Fruit fly (Drosophila melanogaster) whole organism, embryonic: ENCODE data around the gene CG15717.
A peak's percentile ranks its signal among the peaks of the same experiment; 100 is the strongest.

Source experiments
- B-H1 ChIP-seq: fragments of 200-800 bp; sonication (Bioruptor generic); IDR thresholded peaks from 3 replicates; pipeline ENCODE4 v1.3.6; 2022; ENCODE audit warnings: missing biosample characterization, missing genetic modification characterization
- B-H2 ChIP-seq: fragments of 200-800 bp; sonication (Bioruptor generic); optimal IDR thresholded peaks from 2 replicates; lab custom pipeline; 2018; ENCODE audit warnings: missing biosample characterization, mild to moderate bottlenecking, missing genetic modification characterization
- BtbVII ChIP-seq: fragments of 200-800 bp; sonication (Bioruptor generic); optimal IDR thresholded peaks from 3 replicates; lab custom pipeline; 2017; ENCODE audit warnings: missing biosample characterization, mild to moderate bottlenecking, missing genetic modification characterization
- CG10147 ChIP-seq: fragments of 200-800 bp; sonication (Bioruptor generic); optimal IDR thresholded peaks from 2 replicates; lab custom pipeline; 2019; ENCODE audit warnings: missing biosample characterization, mild to moderate bottlenecking, missing genetic modification characterization, moderate library complexity
- CG10274 ChIP-seq: fragments of 200-800 bp; sonication (Bioruptor generic); optimal IDR thresholded peaks from 3 replicates; lab custom pipeline; 2017; ENCODE audit warnings: missing biosample characterization, mild to moderate bottlenecking, missing genetic modification characterization
- CG11085 ChIP-seq: fragments of 200-800 bp; sonication (Bioruptor generic); IDR thresholded peaks from 2 replicates; pipeline ENCODE4 v1.3.6; 2022; ENCODE audit warnings: missing biosample characterization, missing genetic modification characterization
- CG11504 ChIP-seq: fragments of 200-800 bp; sonication (Bioruptor generic); optimal IDR thresholded peaks from 3 replicates; lab custom pipeline; 2019; ENCODE audit warnings: missing biosample characterization, mild to moderate bottlenecking, missing genetic modification characterization, moderate library complexity
- CG12942 ChIP-seq: fragments of 200-800 bp; sonication (Bioruptor generic); optimal IDR thresholded peaks from 3 replicates; lab custom pipeline; 2016; ENCODE audit warnings: missing biosample characterization, missing genetic modification characterization
- CG13123 ChIP-seq: fragments of 200-800 bp; sonication (Bioruptor generic); optimal IDR thresholded peaks from 2 replicates; lab custom pipeline; 2016; ENCODE audit warnings: missing biosample characterization, missing genetic modification characterization
- CG13624 ChIP-seq: fragments of 200-800 bp; sonication (Bioruptor generic); optimal IDR thresholded peaks from 2 replicates; lab custom pipeline; 2016; ENCODE audit warnings: missing biosample characterization, missing genetic modification characterization
- CG18599 ChIP-seq: fragments of 200-800 bp; sonication (Bioruptor generic); optimal IDR thresholded peaks from 3 replicates; lab custom pipeline; 2017; ENCODE audit warnings: missing biosample characterization, missing genetic modification characterization, mild to moderate bottlenecking, moderate library complexity, missing genetic modification reagents
- CG2875 ChIP-seq: fragments of 200-800 bp; sonication (Bioruptor generic); optimal IDR thresholded peaks from 2 replicates; lab custom pipeline; 2017; ENCODE audit warnings: missing biosample characterization, mild to moderate bottlenecking, missing genetic modification characterization, missing genetic modification reagents
- CG30431 ChIP-seq: fragments of 200-800 bp; sonication (Bioruptor generic); optimal IDR thresholded peaks from 2 replicates; lab custom pipeline; 2017; ENCODE audit warnings: missing biosample characterization, missing genetic modification characterization
- CG32532 ChIP-seq: fragments of 200-800 bp; sonication (Bioruptor generic); IDR thresholded peaks from 2 replicates; pipeline ENCODE4 v1.3.6; 2022; ENCODE audit warnings: missing biosample characterization, missing genetic modification characterization
- CG5245 ChIP-seq: fragments of 200-800 bp; sonication (Bioruptor generic); optimal IDR thresholded peaks from 3 replicates; lab custom pipeline; 2016; ENCODE audit warnings: missing biosample characterization, missing genetic modification characterization
- CG7271 ChIP-seq: fragments of 200-800 bp; sonication (Bioruptor generic); optimal IDR thresholded peaks from 2 replicates; lab custom pipeline; 2018; ENCODE audit warnings: missing biosample characterization, mild to moderate bottlenecking, missing genetic modification characterization, moderate library complexity
- CG7372 ChIP-seq: fragments of 200-800 bp; sonication (Bioruptor generic); IDR thresholded peaks from 2 replicates; pipeline ENCODE4 v1.3.6; 2022; ENCODE audit warnings: missing biosample characterization, missing genetic modification characterization
- CG7987 ChIP-seq: fragments of 200-800 bp; sonication (Bioruptor generic); optimal IDR thresholded peaks from 2 replicates; lab custom pipeline; 2018; ENCODE audit warnings: missing biosample characterization, mild to moderate bottlenecking, missing genetic modification characterization, moderate library complexity
- CG8281 ChIP-seq: fragments of 200-800 bp; sonication (Bioruptor generic); optimal IDR thresholded peaks from 2 replicates; lab custom pipeline; 2018; ENCODE audit warnings: missing biosample characterization, mild to moderate bottlenecking, missing genetic modification characterization, moderate library complexity
- CG8388 ChIP-seq: fragments of 200-800 bp; sonication (Bioruptor generic); optimal IDR thresholded peaks from 2 replicates; lab custom pipeline; 2019; ENCODE audit warnings: missing biosample characterization, mild to moderate bottlenecking, missing genetic modification characterization, moderate library complexity
- CkIIα-i1 ChIP-seq: fragments of 200-800 bp; sonication (Bioruptor generic); IDR thresholded peaks from 2 replicates; pipeline ENCODE4 v1.3.6; 2022; ENCODE audit warnings: missing biosample characterization, missing genetic modification characterization
- D ChIP-seq, 2 experiments: fragments of 200-800 bp in 1 of 2; fragments of >200 bp in 1 of 2; sonication (Bioruptor generic) in 1 of 2; optimal IDR thresholded peaks; 2 replicates in 1 of 2; 3 replicates in 1 of 2; lab custom pipeline; 2017; ENCODE audit warnings: mild to moderate bottlenecking in 1 of 2, missing biosample characterization in 1 of 2, missing genetic modification characterization in 1 of 2, missing genetic modification reagents in 1 of 2
- Dek ChIP-seq: fragments of 200-800 bp; sonication (Bioruptor generic); optimal IDR thresholded peaks from 3 replicates; lab custom pipeline; 2019; ENCODE audit warnings: missing biosample characterization, mild to moderate bottlenecking, missing genetic modification characterization, moderate library complexity
- Dll ChIP-seq: fragments of 200-800 bp; sonication (Bioruptor generic); IDR thresholded peaks from 4 replicates; pipeline ENCODE4 v1.3.6; 2022; ENCODE audit warnings: missing biosample characterization, missing genetic modification characterization; ENCODE audit not compliant: partially characterized antibody
- H15 ChIP-seq: fragments of 200-800 bp; sonication (Bioruptor generic); IDR thresholded peaks from 3 replicates; pipeline ENCODE4 v1.3.6; 2022; ENCODE audit warnings: missing biosample characterization, missing genetic modification characterization
- Hr51 ChIP-seq, 2 experiments: fragments of 200-800 bp; sonication (Bioruptor generic); optimal IDR thresholded peaks; 2 replicates in 1 of 2; 3 replicates in 1 of 2; lab custom pipeline; 2016 to 2018; ENCODE audit warnings: missing biosample characterization in 2 of 2, missing genetic modification characterization in 2 of 2, mild to moderate bottlenecking in 1 of 2, moderate library complexity in 1 of 2
- Nf-YA ChIP-seq: fragments of 200-800 bp; sonication (Bioruptor generic); IDR thresholded peaks from 2 replicates; pipeline ENCODE4 v1.3.6; 2022; ENCODE audit warnings: missing biosample characterization, missing genetic modification characterization
- Opbp ChIP-seq: fragments of 200-800 bp; sonication (Bioruptor generic); IDR thresholded peaks from 3 replicates; pipeline ENCODE4 v1.3.6; 2022; ENCODE audit warnings: missing biosample characterization, missing genetic modification characterization; ENCODE audit not compliant: partially characterized antibody
- Scr ChIP-seq: fragments of 200-800 bp; sonication (Bioruptor generic); IDR thresholded peaks from 2 replicates; pipeline ENCODE4 v1.3.6; 2022; ENCODE audit warnings: missing biosample characterization, missing genetic modification characterization; ENCODE audit not compliant: partially characterized antibody
- Sox100B ChIP-seq: fragments of 200-800 bp; sonication (Bioruptor generic); optimal IDR thresholded peaks from 3 replicates; lab custom pipeline; 2018; ENCODE audit warnings: missing biosample characterization, mild to moderate bottlenecking, missing genetic modification characterization
- Sry-δ ChIP-seq: fragments of 200-800 bp; sonication (Bioruptor generic); optimal IDR thresholded peaks from 2 replicates; lab custom pipeline; 2016; ENCODE audit warnings: missing biosample characterization, missing genetic modification characterization
- ap ChIP-seq: fragments of 200-800 bp; sonication (Bioruptor generic); IDR thresholded peaks from 2 replicates; pipeline ENCODE4 v1.3.6; 2022; ENCODE audit warnings: missing biosample characterization, missing genetic modification characterization
- bcd ChIP-seq: fragments of 200-800 bp; sonication (Bioruptor generic); optimal IDR thresholded peaks from 2 replicates; lab custom pipeline; 2017; ENCODE audit warnings: missing biosample characterization, mild to moderate bottlenecking, missing genetic modification characterization
- chn ChIP-seq: fragments of 200-800 bp; sonication (Bioruptor generic); optimal IDR thresholded peaks from 2 replicates; lab custom pipeline; 2016; ENCODE audit warnings: missing biosample characterization, missing genetic modification characterization
- dpn ChIP-seq, 2 experiments: fragments of 200-800 bp; sonication (Bioruptor generic); optimal IDR thresholded peaks; 3 replicates each; lab custom pipeline; 2016; ENCODE audit warnings: missing biosample characterization in 2 of 2, missing genetic modification characterization in 2 of 2
- en ChIP-seq: fragments of 200-800 bp; sonication (Bioruptor generic); optimal IDR thresholded peaks from 2 replicates; lab custom pipeline; 2016; ENCODE audit warnings: missing biosample characterization, missing genetic modification characterization
- klu ChIP-seq: fragments of 200-800 bp; sonication (Bioruptor generic); IDR thresholded peaks from 2 replicates; pipeline ENCODE4 v1.3.6; 2022; ENCODE audit warnings: missing biosample characterization, missing genetic modification characterization
- kni ChIP-seq: fragments of 200-800 bp; sonication (Bioruptor generic); optimal IDR thresholded peaks from 3 replicates; lab custom pipeline; 2017; ENCODE audit warnings: mild to moderate bottlenecking, missing biosample characterization, missing genetic modification reagents, missing genetic modification characterization
- lov ChIP-seq, 2 experiments: fragments of 200-800 bp in 1 of 2; fragments of >200 bp in 1 of 2; sonication (Bioruptor generic) in 1 of 2; IDR thresholded peaks in 1 of 2; optimal IDR thresholded peaks in 1 of 2; 2 replicates in 1 of 2; 3 replicates in 1 of 2; pipeline versions ENCODE4 v1.3.6 to Lab custom; 2017 to 2022; ENCODE audit warnings: missing biosample characterization in 1 of 2, missing genetic modification characterization in 1 of 2
- luna ChIP-seq: fragments of 200-800 bp; sonication (Bioruptor generic); optimal IDR thresholded peaks from 2 replicates; lab custom pipeline; 2016; ENCODE audit warnings: missing biosample characterization, missing genetic modification characterization
- pb ChIP-seq: fragments of 200-800 bp; sonication (Bioruptor generic); optimal IDR thresholded peaks from 3 replicates; lab custom pipeline; 2016; ENCODE audit warnings: missing biosample characterization, missing genetic modification characterization
- pros ChIP-seq: fragments of 200-800 bp; sonication (Bioruptor generic); optimal IDR thresholded peaks from 3 replicates; lab custom pipeline; 2019; ENCODE audit warnings: missing biosample characterization, mild to moderate bottlenecking, missing genetic modification characterization, moderate library complexity
- pzg ChIP-seq: fragments of 200-800 bp; sonication (Bioruptor generic); optimal IDR thresholded peaks from 3 replicates; lab custom pipeline; 2018; ENCODE audit warnings: missing biosample characterization, mild to moderate bottlenecking, missing genetic modification characterization, moderate library complexity
- ranshi ChIP-seq: fragments of 200-800 bp; sonication (Bioruptor generic); IDR thresholded peaks from 2 replicates; pipeline ENCODE4 v1.3.6; 2022; ENCODE audit warnings: missing biosample characterization, missing genetic modification characterization
- seq ChIP-seq: fragments of 200-800 bp; sonication (Bioruptor generic); IDR thresholded peaks from 2 replicates; pipeline ENCODE4 v1.3.6; 2022; ENCODE audit warnings: missing biosample characterization, missing genetic modification characterization
- slbo ChIP-seq: fragments of 200-800 bp; sonication (Bioruptor generic); IDR thresholded peaks from 2 replicates; pipeline ENCODE4 v1.3.6; 2022; ENCODE audit warnings: missing biosample characterization, missing genetic modification characterization
- sob ChIP-seq: fragments of 200-800 bp; sonication (Bioruptor generic); IDR thresholded peaks from 2 replicates; pipeline ENCODE4 v1.3.6; 2022; ENCODE audit warnings: missing biosample characterization, missing genetic modification characterization
- zen ChIP-seq: fragments of 200-800 bp; sonication (Bioruptor generic); optimal IDR thresholded peaks from 3 replicates; lab custom pipeline; 2018; ENCODE audit warnings: missing biosample characterization, mild to moderate bottlenecking, missing genetic modification characterization, moderate library complexity
- zfh1 ChIP-seq: fragments of 200-800 bp; sonication (Bioruptor generic); IDR thresholded peaks from 3 replicates; pipeline ENCODE4 v1.3.6; 2022; ENCODE audit warnings: missing biosample characterization, missing genetic modification characterization

The CG15717 gene

dm6 chrX:13159481-13159880 lies 30.7 kb downstream of the CG15717 start, which contains the start of the genes Bap60 and CG12096 (continued):
- no peak for TF ChIP-seq CG18599
- TF ChIP-seq B-H2 (GFP tag; lab: Kevin White, UChicago) = peak; percentile 74
- TF ChIP-seq Opbp (GFP tag; lab: Robert Waterston, UW) = peak; percentile 76; the same call in 2 of the 3 replicates
- no peak for TF ChIP-seq H15 (GFP tag; lab: Robert Waterston, UW)
- TF ChIP-seq CG5245 = peak; percentile 24
- TF ChIP-seq kni (GFP tag; lab: Kevin White, UChicago) = peak; percentile 41
- TF ChIP-seq D (optimal IDR thresholded peaks at IDR 0.05; lab: Kevin White, UChicago) = no peak
- peak; percentile 6 for TF ChIP-seq D (GFP tag; optimal IDR thresholded peaks at IDR 0.05; lab: Kevin White, UChicago)
- peak; percentile 79 for TF ChIP-seq CG10147 (GFP tag; lab: Kevin White, UChicago)
- peak; percentile 54; the same call in 1 of the 2 replicates for TF ChIP-seq klu
- peak; percentile 97 for TF ChIP-seq Dll (GFP tag; lab: Robert Waterston, UW)
- peak; percentile 52 for TF ChIP-seq CG30431
- peak; percentile 54 for TF ChIP-seq luna (GFP tag; lab: Kevin White, UChicago)
- TF ChIP-seq CG11504 (tag; lab: Kevin White, UChicago) = no peak
- peak; percentile 15 for TF ChIP-seq en (GFP tag; lab: Kevin White, UChicago)
- TF ChIP-seq Dek (tag; lab: Kevin White, UChicago) = peak; percentile 47
- TF ChIP-seq CkIIα-i1 (GFP tag; lab: Robert Waterston, UW) = no peak
- peak; percentile 64 for TF ChIP-seq CG7372 (GFP tag; lab: Robert Waterston, UW)
- peak; percentile 80 for TF ChIP-seq slbo (GFP tag; lab: Robert Waterston, UW)
- TF ChIP-seq pzg (GFP tag; lab: Kevin White, UChicago) = peak; percentile 80
- TF ChIP-seq CG13624 = peak; percentile 83
- no peak for TF ChIP-seq CG2875 (GFP tag; lab: Kevin White, UChicago)
- no peak for TF ChIP-seq CG11085 (GFP tag; lab: Robert Waterston, UW)
- no peak for TF ChIP-seq seq (GFP tag; lab: Robert Waterston, UW)
- no peak for TF ChIP-seq CG10274 (GFP tag; lab: Kevin White, UChicago)
- TF ChIP-seq CG8281 (tag; lab: Kevin White, UChicago) = peak; percentile 39
- peak; percentile 97 for TF ChIP-seq Scr (GFP tag; lab: Robert Waterston, UW)
- peak; percentile 98 for TF ChIP-seq Sry-δ
- TF ChIP-seq BtbVII (GFP tag; lab: Kevin White, UChicago) = peak; percentile 30
- TF ChIP-seq ranshi (GFP tag; lab: Robert Waterston, UW) = peak; percentile 50; the same call in 1 of the 2 replicates
- TF ChIP-seq dpn (GFP tag; optimal IDR thresholded peaks at IDR 0.05; lab: Kevin White, UChicago) = peak; percentile 81 to 82
- no peak; the same call in 1 of the 2 replicates for TF ChIP-seq ap (GFP tag; lab: Robert Waterston, UW)
- peak; percentile 34 for TF ChIP-seq CG13123 (GFP tag; lab: Kevin White, UChicago)
- peak; percentile 62 for TF ChIP-seq CG32532 (GFP tag; lab: Robert Waterston, UW)
- peak; percentile 66; the same call in 1 of the 2 replicates for TF ChIP-seq sob (GFP tag; lab: Robert Waterston, UW)
- peak; percentile 56; the same call in 2 of the 3 replicates for TF ChIP-seq zfh1
- TF ChIP-seq chn (GFP tag; lab: Kevin White, UChicago) = peak; percentile 55
- no peak for TF ChIP-seq Nf-YA (GFP tag; lab: Robert Waterston, UW)
- TF ChIP-seq bcd (GFP tag; lab: Kevin White, UChicago) = peak; percentile 70
- TF ChIP-seq pb (GFP tag; lab: Kevin White, UChicago) = peak; percentile 57
- TF ChIP-seq CG8388 (GFP tag; lab: Kevin White, UChicago) = peak; percentile 58
- no peak for TF ChIP-seq lov (optimal IDR thresholded peaks at IDR 0.05; lab: Kevin White, UChicago)
- no peak for TF ChIP-seq lov (GFP tag; IDR thresholded peaks at IDR 0.05; lab: Robert Waterston, UW)
- TF ChIP-seq B-H1 (GFP tag; lab: Robert Waterston, UW) = peak; percentile 31; the same call in 1 of the 3 replicates
- peak; percentile 28 for TF ChIP-seq CG7987
- TF ChIP-seq Sox100B (GFP tag; lab: Kevin White, UChicago) = no peak
- no peak for TF ChIP-seq pros (GFP tag; lab: Kevin White, UChicago)
- TF ChIP-seq CG12942 (GFP tag; lab: Kevin White, UChicago) = peak; percentile 72
- peak; percentile 37 for TF ChIP-seq zen (tag; lab: Kevin White, UChicago)
- TF ChIP-seq Hr51 (GFP tag; optimal IDR thresholded peaks at IDR 0.05; lab: Kevin White, UChicago) = peak; percentile 75 to 76
- no peak for TF ChIP-seq CG7271 (tag; lab: Kevin White, UChicago)
